Worm (Caenorhabditis elegans) whole organism, dauer: ENCODE results near the gene aqp-7.
A peak's percentile ranks its signal among the peaks of the same experiment; 100 is the strongest.

Source experiments
- unc-62 ChIP-seq: sonication (generic microtip); optimal IDR thresholded peaks from 2 replicates; lab custom pipeline; 2017; ENCODE audit warnings: missing biosample characterization, missing genetic modification reagents, missing genetic modification characterization

The aqp-7 gene

ce11 chrX:3024637-3025113 lies at the start of gene aqp-7:
Gene aqp-7, plus strand, starts transcription at chrX:3025063.
- no peak for TF ChIP-seq unc-62 (GFP tag; lab: Kevin White, UChicago)

- TF ChIP-seq unc-62 (GFP tag; lab: Kevin White, UChicago) = no peak
Measured at ce11 chrX:2975421-2975820, 49.4 kb upstream of the aqp-7 start.

ce11 chrX:2976148-2976547 lies 48.7 kb upstream of the aqp-7 start, which contains the start of gene aakg-3:
Gene aakg-3, plus strand, starts transcription at chrX:2976448.
- no peak for TF ChIP-seq unc-62 (GFP tag; lab: Kevin White, UChicago)

- no peak for TF ChIP-seq unc-62 (GFP tag; lab: Kevin White, UChicago)
Measured at ce11 chrX:2978100-2978499, 46.8 kb upstream of the aqp-7 start.

- TF ChIP-seq unc-62 (GFP tag; lab: Kevin White, UChicago) = no peak
Measured at ce11 chrX:2981715-2982114, 43.1 kb upstream of the aqp-7 start, which contains the start of gene nspg-5. Gene nspg-5, plus strand, starts transcription at chrX:2982015.

ce11 chrX:2983996-2984395 lies 40.9 kb upstream of the aqp-7 start, which contains the start of gene osm-5:
Gene osm-5, plus strand, starts transcription at chrX:2984263.
- no peak for TF ChIP-seq unc-62 (GFP tag; lab: Kevin White, UChicago)

ce11 chrX:2990145-2990544 lies 34.7 kb upstream of the aqp-7 start:
- TF ChIP-seq unc-62 (GFP tag; lab: Kevin White, UChicago) = no peak

- no peak for TF ChIP-seq unc-62 (GFP tag; lab: Kevin White, UChicago)
Measured at ce11 chrX:2996318-2996717, 28.5 kb upstream of the aqp-7 start.

ce11 chrX:2996976-2997399 lies 27.9 kb upstream of the aqp-7 start:
- peak; percentile 73 for TF ChIP-seq unc-62 (GFP tag; lab: Kevin White, UChicago)

- no peak for TF ChIP-seq unc-62 (GFP tag; lab: Kevin White, UChicago)
Measured at ce11 chrX:2999652-3000051, 25.2 kb upstream of the aqp-7 start, which contains the start of gene Y41G9A.17. Gene Y41G9A.17, minus strand, starts transcription at chrX:2999752.

ce11 chrX:3003703-3004102 lies 21.2 kb upstream of the aqp-7 start, which contains the start of gene Y41G9A.6:
Gene Y41G9A.6, minus strand, starts transcription at chrX:3003803.
- no peak for TF ChIP-seq unc-62 (GFP tag; lab: Kevin White, UChicago)

- TF ChIP-seq unc-62 (GFP tag; lab: Kevin White, UChicago) = no peak
Measured at ce11 chrX:3009190-3009589, 15.7 kb upstream of the aqp-7 start, which contains the start of gene Y48D7A.1. Gene Y48D7A.1, plus strand, starts transcription at chrX:3009490.

ce11 chrX:3018505-3018996 lies 6.3 kb upstream of the aqp-7 start, which contains the start of gene flp-18:
Gene flp-18, minus strand, starts transcription at chrX:3018555.
- TF ChIP-seq unc-62 (GFP tag; lab: Kevin White, UChicago) = no peak

- no peak for TF ChIP-seq unc-62 (GFP tag; lab: Kevin White, UChicago)
Measured at ce11 chrX:3019996-3020395, 4.9 kb upstream of the aqp-7 start.

ce11 chrX:3021466-3021865 lies 3.4 kb upstream of the aqp-7 start:
- no peak for TF ChIP-seq unc-62 (GFP tag; lab: Kevin White, UChicago)

ce11 chrX:3022330-3023088 lies 2.4 kb upstream of the aqp-7 start:
- TF ChIP-seq unc-62 (GFP tag; lab: Kevin White, UChicago) = no peak
